Fruit fly (Drosophila melanogaster) ovary, adult (tissue): ENCODE results near the gene Hayan.

Experiments
- CG17801 ChIP-seq: fragments of 200-800 bp; optimal IDR thresholded peaks from 2 replicates; lab custom pipeline; 2019; ENCODE audit warnings: missing biosample characterization, mild to moderate bottlenecking, missing genetic modification characterization, moderate library complexity; ENCODE audit not compliant: partially characterized antibody

The Hayan gene

dm6 chrX:18483261-18484218 is at the start of gene Hayan:
Gene Hayan, minus strand, starts transcription at chrX:18483772.
- no peak for TF ChIP-seq CG17801

dm6 chrX:18533308-18533707 is 49.7 kb upstream of the Hayan start:
- no peak for TF ChIP-seq CG17801

- TF ChIP-seq CG17801, result no peak
Measured at dm6 chrX:18528166-18528733, 44.7 kb upstream of the Hayan start, which contains the start of the genes CG15042 and CG15047. Gene CG15042, minus strand, starts transcription at chrX:18528266. Gene CG15047, plus strand, starts transcription at chrX:18528683.

dm6 chrX:18524594-18525266 is 41.2 kb upstream of the Hayan start:
- TF ChIP-seq CG17801, result no peak

dm6 chrX:18523146-18523812 is 39.7 kb upstream of the Hayan start:
- TF ChIP-seq CG17801, result no peak

- TF ChIP-seq CG17801, result no peak
Measured at dm6 chrX:18522395-18523104, 39.0 kb upstream of the Hayan start, which contains the start of gene CG6481. Gene CG6481, minus strand, starts transcription at chrX:18522445.

- no peak for TF ChIP-seq CG17801
Measured at dm6 chrX:18520360-18520759, 36.8 kb upstream of the Hayan start.

- no peak for TF ChIP-seq CG17801
Measured at dm6 chrX:18517415-18517814, 33.8 kb upstream of the Hayan start.

- no peak for TF ChIP-seq CG17801
Measured at dm6 chrX:18515988-18516541, 32.5 kb upstream of the Hayan start.

- TF ChIP-seq CG17801, result no peak
Measured at dm6 chrX:18515205-18515921, 31.8 kb upstream of the Hayan start, which contains the start of the genes Bx and HisRS. Gene Bx, plus strand, starts transcription at chrX:18515428. Gene HisRS, plus strand, starts transcription at chrX:18515428.

- no peak for TF ChIP-seq CG17801
Measured at dm6 chrX:18514767-18515166, 31.2 kb upstream of the Hayan start, which contains the start of gene CG6470. Gene CG6470, minus strand, starts transcription at chrX:18514867.

- peak; percentile 61 for TF ChIP-seq CG17801
Measured at dm6 chrX:18512271-18512679, 28.7 kb upstream of the Hayan start, which contains the start of gene Ggt-1. Gene Ggt-1, minus strand, starts transcription at chrX:18512521.

- peak; percentile 11 for TF ChIP-seq CG17801
Measured at dm6 chrX:18510884-18511283, 27.3 kb upstream of the Hayan start.

dm6 chrX:18509430-18509829 is 25.9 kb upstream of the Hayan start:
- no peak for TF ChIP-seq CG17801

- no peak for TF ChIP-seq CG17801
Measured at dm6 chrX:18508565-18508964, 25.0 kb upstream of the Hayan start.
